Worm (Caenorhabditis elegans): ENCODE data around the gene srbc-22.

ce11 chrV:2151458-2151857 is 5.5 kb upstream of the srbc-22 start, which contains the start of gene srbc-24:
- TF ChIP-seq ceh-82 (tag; optimal IDR thresholded peaks at IDR 0.05) (no peak), mdl-1 (tag; optimal IDR thresholded peaks at IDR 0.05) (no peak), ztf-1 (GFP tag; conservative IDR thresholded peaks at IDR 0.05) (no peak), unc-62 (GFP tag; optimal IDR thresholded peaks at IDR 0.05) (no peak), sma-9 (GFP tag; optimal IDR thresholded peaks at IDR 0.05) (no peak), sma-9 (tag; optimal IDR thresholded peaks at IDR 0.05) (no peak), mab-5 (tag; optimal IDR thresholded peaks at IDR 0.05) (no peak), unc-39 (tag; optimal IDR thresholded peaks at IDR 0.05) (no peak), nhr-77 (tag; optimal IDR thresholded peaks at IDR 0.05) (no peak), nhr-12 (tag; optimal IDR thresholded peaks at IDR 0.05) (no peak), lin-13 (GFP tag; optimal IDR thresholded peaks at IDR 0.05) (no peak)

All from whole organism, L2 larva.